Worm (Caenorhabditis elegans) whole organism, mixed stage, embryonic: ENCODE data around the gene K07E8.6.

ENCODE experiments used
- ham-2 ChIP-seq: fragments of 200-800 bp; sonication (Bioruptor generic); optimal IDR thresholded peaks from 2 replicates; lab custom pipeline; 2018; ENCODE audit warnings: mild to moderate bottlenecking, missing genetic modification characterization, missing compliant biosample characterization
- lsy-2 ChIP-seq: fragments of 150-350 bp; optimal IDR thresholded peaks from 2 replicates; lab custom pipeline; 2014; ENCODE audit warnings: missing biosample characterization, missing genetic modification characterization
- nhr-2 ChIP-seq: fragments of 150-350 bp; optimal IDR thresholded peaks from 2 replicates; lab custom pipeline; 2014; ENCODE audit warnings: missing biosample characterization, missing genetic modification characterization
- nhr-237 ChIP-seq: fragments of 150-350 bp; optimal IDR thresholded peaks from 2 replicates; lab custom pipeline; 2014; ENCODE audit warnings: missing biosample characterization, missing genetic modification characterization
- nhr-76 ChIP-seq: sonication (generic microtip); optimal IDR thresholded peaks from 2 replicates; lab custom pipeline; 2017; ENCODE audit warnings: missing biosample characterization, missing genetic modification characterization
- unc-120 ChIP-seq: sonication (generic microtip); optimal IDR thresholded peaks from 2 replicates; lab custom pipeline; 2017; ENCODE audit warnings: missing genetic modification characterization, missing compliant biosample characterization; ENCODE audit not compliant: poor library complexity, severe bottlenecking
- unc-39 ChIP-seq: fragments of 150-350 bp; optimal IDR thresholded peaks from 2 replicates; lab custom pipeline; 2014; ENCODE audit warnings: missing biosample characterization, missing genetic modification characterization
- ztf-11 ChIP-seq: fragments of 150-350 bp; optimal IDR thresholded peaks from 2 replicates; lab custom pipeline; 2014; ENCODE audit warnings: missing biosample characterization, missing genetic modification characterization

DNA sequence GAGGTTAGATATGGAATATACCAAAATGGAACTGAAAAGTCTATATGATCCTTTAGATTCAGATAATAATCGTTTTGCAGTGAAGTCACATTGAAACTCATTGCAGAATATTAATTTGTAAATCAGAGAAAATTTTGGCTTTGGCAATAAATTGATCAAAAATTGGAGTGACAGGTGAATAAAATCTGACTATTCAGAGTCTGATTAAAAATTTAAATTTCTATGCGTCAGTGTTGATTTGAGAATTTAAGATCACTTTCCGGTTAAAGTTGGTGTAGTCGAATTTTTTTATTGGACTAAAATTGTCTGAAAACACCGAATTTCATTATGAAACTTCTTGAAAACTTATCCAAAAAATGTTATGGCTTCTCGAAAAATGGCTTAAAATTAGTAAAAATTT lies 22.3 kb upstream of the K07E8.6 start, which contains the start of gene sri-45:
- no peak for TF ChIP-seq lsy-2 (tag; lab: Kevin White, UChicago)
- TF ChIP-seq ztf-11 (tag; lab: Kevin White, UChicago), result no peak
- TF ChIP-seq ham-2 (GFP tag; lab: Kevin White, UChicago), result no peak
- no peak for TF ChIP-seq nhr-237
- no peak for TF ChIP-seq unc-120 (tag; lab: Kevin White, UChicago)
- TF ChIP-seq unc-39 (tag; lab: Kevin White, UChicago), result no peak
- no peak for TF ChIP-seq nhr-76 (tag; lab: Kevin White, UChicago)
- no peak for TF ChIP-seq nhr-2 (tag; lab: Kevin White, UChicago)
